Fruit fly (Drosophila melanogaster) Kc167 (cell line): ENCODE results near the gene mxc.

Experiments
- Myc ChIP-seq: fragments of >200 bp; optimal IDR thresholded peaks from 2 replicates; lab custom pipeline; 2017; ENCODE audit warnings: missing external identifiers
- Sin3A ChIP-seq: fragments of >200 bp; optimal IDR thresholded peaks from 2 replicates; lab custom pipeline; 2018; ENCODE audit warnings: missing external identifiers
- h ChIP-seq: fragments of >200 bp; optimal IDR thresholded peaks from 3 replicates; lab custom pipeline; 2018; ENCODE audit warnings: missing external identifiers
- psq ChIP-seq: fragments of >200 bp; optimal IDR thresholded peaks from 2 replicates; lab custom pipeline; 2017; ENCODE audit warnings: missing external identifiers
- ttk ChIP-seq: sonication (Bioruptor generic); optimal IDR thresholded peaks from 2 replicates; lab custom pipeline; 2017; ENCODE audit warnings: missing external identifiers

dm6 chrX:9251212-9251877 lies 8.1 kb upstream of the mxc start:
- no peak for TF ChIP-seq psq
- TF ChIP-seq Sin3A (lab: Kevin White, UChicago): no peak
- TF ChIP-seq h (lab: Kevin White, UChicago): no peak
- no peak for TF ChIP-seq Myc (lab: Kevin White, UChicago)
- TF ChIP-seq ttk (lab: Kevin White, UChicago): no peak
